Fruit fly (Drosophila melanogaster) whole organism, embryonic: Measurements from ENCODE around the gene Argp.

Experiments used
- Ada2b ChIP-seq: fragments of 200-800 bp; sonication (Bioruptor generic); IDR thresholded peaks from 2 replicates; pipeline ENCODE4 v1.3.6; 2022; ENCODE audit warnings: missing biosample characterization, missing genetic modification characterization
- Aef1 ChIP-seq: fragments of 200-800 bp; sonication (Bioruptor generic); IDR thresholded peaks from 3 replicates; pipeline ENCODE4 v1.3.6; 2022; ENCODE audit warnings: missing biosample characterization, missing genetic modification characterization
- Atf6 ChIP-seq: fragments of 200-800 bp; sonication (Bioruptor generic); IDR thresholded peaks from 2 replicates; pipeline ENCODE4 v1.3.6; 2022; ENCODE audit warnings: missing biosample characterization, missing genetic modification characterization
- Blimp-1 ChIP-seq: fragments of 200-800 bp; sonication (Bioruptor generic); optimal IDR thresholded peaks from 3 replicates; lab custom pipeline; 2018; ENCODE audit warnings: missing biosample characterization, missing genetic modification characterization, mild to moderate bottlenecking, moderate library complexity, missing genetic modification reagents
- BtbVII ChIP-seq: fragments of 200-800 bp; sonication (Bioruptor generic); optimal IDR thresholded peaks from 3 replicates; lab custom pipeline; 2017; ENCODE audit warnings: missing biosample characterization, mild to moderate bottlenecking, missing genetic modification characterization
- CG1024 ChIP-seq: fragments of 200-800 bp; sonication (Bioruptor generic); IDR thresholded peaks from 2 replicates; pipeline ENCODE4 v1.3.6; 2022; ENCODE audit warnings: missing biosample characterization, missing genetic modification characterization
- CG10979 ChIP-seq: fragments of 200-800 bp; sonication (Bioruptor generic); optimal IDR thresholded peaks from 2 replicates; lab custom pipeline; 2018; ENCODE audit warnings: missing biosample characterization, mild to moderate bottlenecking, missing genetic modification characterization, moderate library complexity
- CG11456 ChIP-seq: fragments of 200-800 bp; sonication (Bioruptor generic); IDR thresholded peaks from 3 replicates; pipeline ENCODE4 v1.3.6; 2022; ENCODE audit warnings: missing biosample characterization, missing genetic modification characterization
- CG12942 ChIP-seq: fragments of 200-800 bp; sonication (Bioruptor generic); optimal IDR thresholded peaks from 3 replicates; lab custom pipeline; 2016; ENCODE audit warnings: missing biosample characterization, missing genetic modification characterization
- CG15269 ChIP-seq: fragments of 200-800 bp; sonication (Bioruptor generic); optimal IDR thresholded peaks from 2 replicates; lab custom pipeline; 2018; ENCODE audit warnings: missing biosample characterization, mild to moderate bottlenecking, missing genetic modification characterization, moderate library complexity
- CG17359 ChIP-seq: fragments of 200-800 bp; sonication (Bioruptor generic); optimal IDR thresholded peaks from 3 replicates; lab custom pipeline; 2018; ENCODE audit warnings: missing biosample characterization, mild to moderate bottlenecking, missing genetic modification characterization, moderate library complexity
- CG17385 ChIP-seq: fragments of 200-800 bp; sonication (Bioruptor generic); optimal IDR thresholded peaks from 3 replicates; lab custom pipeline; 2018; ENCODE audit warnings: missing biosample characterization, mild to moderate bottlenecking, missing genetic modification characterization
- CG30431 ChIP-seq: fragments of 200-800 bp; sonication (Bioruptor generic); optimal IDR thresholded peaks from 2 replicates; lab custom pipeline; 2017; ENCODE audit warnings: missing biosample characterization, missing genetic modification characterization
- CG3065 ChIP-seq: fragments of 200-800 bp; sonication (Bioruptor generic); optimal IDR thresholded peaks from 2 replicates; lab custom pipeline; 2016; ENCODE audit warnings: missing biosample characterization, missing genetic modification characterization
- CG3838 ChIP-seq: fragments of 200-800 bp; sonication (Bioruptor generic); optimal IDR thresholded peaks from 3 replicates; lab custom pipeline; 2016; ENCODE audit warnings: missing biosample characterization, missing genetic modification characterization
- CG3995 ChIP-seq: fragments of 200-800 bp; sonication (Bioruptor generic); optimal IDR thresholded peaks from 3 replicates; lab custom pipeline; 2016; ENCODE audit warnings: missing biosample characterization, missing genetic modification characterization
- CG4730 ChIP-seq: fragments of 200-800 bp; sonication (Bioruptor generic); IDR thresholded peaks from 2 replicates; pipeline ENCODE4 v1.3.6; 2022; ENCODE audit warnings: missing biosample characterization, missing genetic modification characterization
- CG6683 ChIP-seq: fragments of 200-800 bp; sonication (Bioruptor generic); optimal IDR thresholded peaks from 2 replicates; lab custom pipeline; 2017; ENCODE audit warnings: missing biosample characterization, mild to moderate bottlenecking, missing genetic modification characterization, missing genetic modification reagents
- CG7839 ChIP-seq: fragments of 200-800 bp; sonication (Bioruptor generic); optimal IDR thresholded peaks from 3 replicates; lab custom pipeline; 2018; ENCODE audit warnings: missing biosample characterization, mild to moderate bottlenecking, missing genetic modification characterization, moderate library complexity
- CG8281 ChIP-seq: fragments of 200-800 bp; sonication (Bioruptor generic); optimal IDR thresholded peaks from 2 replicates; lab custom pipeline; 2018; ENCODE audit warnings: missing biosample characterization, mild to moderate bottlenecking, missing genetic modification characterization, moderate library complexity
- CG8924 ChIP-seq: fragments of 200-800 bp; optimal IDR thresholded peaks from 3 replicates; lab custom pipeline; 2019; ENCODE audit warnings: missing biosample characterization, mild to moderate bottlenecking, missing genetic modification characterization, moderate library complexity
- CG9215 ChIP-seq: fragments of 200-800 bp; sonication (Bioruptor generic); IDR thresholded peaks from 2 replicates; pipeline ENCODE4 v1.3.6; 2022; ENCODE audit warnings: missing biosample characterization, missing genetic modification characterization
- ERR ChIP-seq: fragments of 200-800 bp; sonication (Bioruptor generic); optimal IDR thresholded peaks from 2 replicates; lab custom pipeline; 2016; ENCODE audit warnings: missing biosample characterization, missing genetic modification characterization
- Hr51 ChIP-seq, 2 experiments: fragments of 200-800 bp; sonication (Bioruptor generic); optimal IDR thresholded peaks; 2 replicates in 1 of 2; 3 replicates in 1 of 2; lab custom pipeline; 2016 to 2018; ENCODE audit warnings: missing biosample characterization in 2 of 2, missing genetic modification characterization in 2 of 2, mild to moderate bottlenecking in 1 of 2, moderate library complexity in 1 of 2
- Kr ChIP-seq: fragments of 200-800 bp; sonication (Bioruptor generic); optimal IDR thresholded peaks from 2 replicates; lab custom pipeline; 2017; ENCODE audit warnings: missing biosample characterization, mild to moderate bottlenecking, missing genetic modification characterization
- MTF-1 ChIP-seq: fragments of 200-800 bp; sonication (Bioruptor generic); optimal IDR thresholded peaks from 2 replicates; lab custom pipeline; 2018; ENCODE audit warnings: missing biosample characterization, mild to moderate bottlenecking, missing genetic modification characterization, borderline replicate concordance
- Taf1 ChIP-seq: fragments of 200-800 bp; sonication (Bioruptor generic); IDR thresholded peaks from 2 replicates; pipeline ENCODE4 v1.3.6; 2022; ENCODE audit warnings: missing biosample characterization, missing genetic modification characterization
- Tbp ChIP-seq: fragments of >200 bp; optimal IDR thresholded peaks from 2 replicates; lab custom pipeline; 2018; ENCODE audit warnings: missing biosample characterization, missing genetic modification characterization
- Trl ChIP-seq, 3 experiments: fragments of >200 bp in 2 of 3; fragments of 200-800 bp in 1 of 3; sonication (Bioruptor generic) in 1 of 3; optimal IDR thresholded peaks; 2 replicates in 1 of 3; 3 replicates in 2 of 3; lab custom pipeline; 2016 to 2017; ENCODE audit warnings: missing biosample characterization in 1 of 3, missing genetic modification characterization in 1 of 3
- ac ChIP-seq: fragments of 200-800 bp; sonication (Bioruptor generic); optimal IDR thresholded peaks from 3 replicates; lab custom pipeline; 2017; ENCODE audit warnings: missing biosample characterization, mild to moderate bottlenecking, missing genetic modification characterization
- al ChIP-seq: fragments of 200-800 bp; sonication (Bioruptor generic); IDR thresholded peaks from 2 replicates; pipeline ENCODE4 v1.3.6; 2022; ENCODE audit warnings: missing biosample characterization, missing genetic modification characterization
- bigmax ChIP-seq: fragments of 200-800 bp; sonication (Bioruptor generic); optimal IDR thresholded peaks from 2 replicates; lab custom pipeline; 2018; ENCODE audit warnings: missing biosample characterization, mild to moderate bottlenecking, missing genetic modification characterization
- chinmo ChIP-seq: fragments of 200-800 bp; sonication (Bioruptor generic); IDR thresholded peaks from 4 replicates; pipeline ENCODE4 v1.3.6; 2022; ENCODE audit warnings: missing biosample characterization, missing genetic modification characterization; ENCODE audit not compliant: partially characterized antibody
- danr ChIP-seq: fragments of 200-800 bp; sonication (Bioruptor generic); IDR thresholded peaks from 2 replicates; pipeline ENCODE4 v1.3.6; 2022; ENCODE audit warnings: missing biosample characterization, missing genetic modification characterization
- ken ChIP-seq: fragments of 200-800 bp; sonication (Bioruptor generic); IDR thresholded peaks from 3 replicates; pipeline ENCODE4 v1.3.6; 2022; ENCODE audit warnings: missing biosample characterization, missing genetic modification characterization
- mirr ChIP-seq: fragments of 200-800 bp; sonication (Bioruptor generic); optimal IDR thresholded peaks from 3 replicates; lab custom pipeline; 2018; ENCODE audit warnings: missing biosample characterization, mild to moderate bottlenecking, missing genetic modification characterization
- nerfin-1 ChIP-seq: fragments of 200-800 bp; sonication (Bioruptor generic); optimal IDR thresholded peaks from 3 replicates; lab custom pipeline; 2019; ENCODE audit warnings: missing biosample characterization, mild to moderate bottlenecking, missing genetic modification characterization, moderate library complexity
- nom ChIP-seq: fragments of 200-800 bp; sonication (Bioruptor generic); optimal IDR thresholded peaks from 2 replicates; lab custom pipeline; 2017; ENCODE audit warnings: missing biosample characterization, missing genetic modification characterization, mild to moderate bottlenecking, moderate library complexity, missing genetic modification reagents
- pb ChIP-seq: fragments of 200-800 bp; sonication (Bioruptor generic); optimal IDR thresholded peaks from 3 replicates; lab custom pipeline; 2016; ENCODE audit warnings: missing biosample characterization, missing genetic modification characterization
- pzg ChIP-seq: fragments of 200-800 bp; sonication (Bioruptor generic); optimal IDR thresholded peaks from 3 replicates; lab custom pipeline; 2018; ENCODE audit warnings: missing biosample characterization, mild to moderate bottlenecking, missing genetic modification characterization, moderate library complexity
- repo ChIP-seq: fragments of 200-800 bp; sonication (Bioruptor generic); optimal IDR thresholded peaks from 2 replicates; lab custom pipeline; 2016; ENCODE audit warnings: missing biosample characterization, missing genetic modification characterization
- rib ChIP-seq: fragments of 200-800 bp; sonication (Bioruptor generic); IDR thresholded peaks from 2 replicates; pipeline ENCODE4 v1.3.6; 2022; ENCODE audit warnings: missing biosample characterization, missing genetic modification characterization
- sens ChIP-seq: fragments of 200-800 bp; sonication (Bioruptor generic); peaks from one replicate; lab custom pipeline; 2016; ENCODE audit warnings: missing biosample characterization, missing genetic modification characterization
- tio ChIP-seq: fragments of 200-800 bp; sonication (Bioruptor generic); optimal IDR thresholded peaks from 2 replicates; lab custom pipeline; 2017; ENCODE audit warnings: missing biosample characterization, missing genetic modification characterization, inconsistent platforms
- trh ChIP-seq: fragments of 200-800 bp; sonication (Bioruptor generic); optimal IDR thresholded peaks from 2 replicates; lab custom pipeline; 2016; ENCODE audit warnings: missing biosample characterization, missing genetic modification characterization
- wdn ChIP-seq: fragments of 200-800 bp; sonication (Bioruptor generic); IDR thresholded peaks from 2 replicates; pipeline ENCODE4 v1.3.6; 2022; ENCODE audit warnings: missing biosample characterization, missing genetic modification characterization
- wor ChIP-seq: fragments of 200-800 bp; sonication (Bioruptor generic); IDR thresholded peaks from 2 replicates; pipeline ENCODE4 v1.3.6; 2022; ENCODE audit warnings: missing biosample characterization, missing genetic modification characterization
- zfh2 ChIP-seq: fragments of 200-800 bp; sonication (Bioruptor generic); optimal IDR thresholded peaks from 2 replicates; lab custom pipeline; 2016; ENCODE audit warnings: missing biosample characterization, missing genetic modification characterization

The Argp gene

dm6 chr3R:13686371-13687211, 23.1 kb downstream of the Argp start, which contains the start of gene omd (continued):
- peak; percentile 71 for TF ChIP-seq trh
- TF ChIP-seq CG4730 (GFP tag; lab: Robert Waterston, UW) = no peak
- TF ChIP-seq CG6683 (GFP tag; lab: Kevin White, UChicago) = peak; percentile 74
- TF ChIP-seq ERR (GFP tag; lab: Kevin White, UChicago) = peak; percentile 24
- TF ChIP-seq CG12942 (GFP tag; lab: Kevin White, UChicago) = peak; percentile 44
- TF ChIP-seq CG11456 (GFP tag; lab: Robert Waterston, UW) = 0 out of 3 replicates have a peak, but pooled peaks have one; percentile 53
- TF ChIP-seq CG8281 (tag; lab: Kevin White, UChicago) = peak; percentile 16
- no peak for TF ChIP-seq tio (GFP tag; lab: Kevin White, UChicago)
- TF ChIP-seq Hr51 (GFP tag; optimal IDR thresholded peaks at IDR 0.05; lab: Kevin White, UChicago) = peak in 1 of 2 experiments; percentile 69
- TF ChIP-seq CG10979 (tag; lab: Kevin White, UChicago) = peak; percentile 31
- TF ChIP-seq Trl (optimal IDR thresholded peaks at IDR 0.05; lab: Kevin White, UChicago) = peak in 1 of 2 experiments; percentile 50
- peak; percentile 76 for TF ChIP-seq Trl (GFP tag; optimal IDR thresholded peaks at IDR 0.05; lab: Kevin White, UChicago)
- peak; percentile 68 for TF ChIP-seq CG1024 (GFP tag; lab: Robert Waterston, UW)
- TF ChIP-seq Atf6 (GFP tag; lab: Robert Waterston, UW) = peak; percentile 80
- TF ChIP-seq wor (GFP tag; lab: Robert Waterston, UW) = no peak
- TF ChIP-seq chinmo = 0 out of 4 replicates have a peak, but pooled peaks have one; percentile 66
- no peak for TF ChIP-seq Blimp-1
- peak; percentile 11 for TF ChIP-seq pzg (GFP tag; lab: Kevin White, UChicago)
- TF ChIP-seq CG7839 (tag; lab: Kevin White, UChicago) = no peak
- TF ChIP-seq BtbVII (GFP tag; lab: Kevin White, UChicago) = peak; percentile 95
- peak; percentile 26; the same call in 1 of the 2 replicates for TF ChIP-seq al (GFP tag; lab: Robert Waterston, UW)
- peak; percentile 62 for TF ChIP-seq CG8924 (tag; lab: Kevin White, UChicago)
- TF ChIP-seq CG15269 (tag; lab: Kevin White, UChicago) = no peak
- peak; percentile 82 for TF ChIP-seq mirr
- peak; percentile 55 for TF ChIP-seq rib (GFP tag; lab: Robert Waterston, UW)
- TF ChIP-seq CG9215 (GFP tag; lab: Robert Waterston, UW) = no peak
- no peak for TF ChIP-seq bigmax (GFP tag; lab: Kevin White, UChicago)
- peak; percentile 64 for TF ChIP-seq CG17359 (tag; lab: Kevin White, UChicago)
- TF ChIP-seq MTF-1 (GFP tag; lab: Kevin White, UChicago) = peak; percentile 75
- peak; percentile 53 for TF ChIP-seq wdn (GFP tag; lab: Robert Waterston, UW)
- TF ChIP-seq CG3065 (GFP tag; lab: Kevin White, UChicago) = peak; percentile 27
- TF ChIP-seq Tbp (GFP tag; lab: Kevin White, UChicago) = no peak
- TF ChIP-seq CG30431 (GFP tag; lab: Kevin White, UChicago) = peak; percentile 48
- peak; percentile 64 for TF ChIP-seq nerfin-1 (tag; lab: Kevin White, UChicago)
- TF ChIP-seq sens (GFP tag; lab: Kevin White, UChicago) = peak; percentile 94
- no peak for TF ChIP-seq nom
- TF ChIP-seq pb (GFP tag; lab: Kevin White, UChicago) = peak; percentile 21
- peak; percentile 72 for TF ChIP-seq Kr (GFP tag; lab: Kevin White, UChicago)
- peak; percentile 54 for TF ChIP-seq Taf1
- TF ChIP-seq Aef1 = peak; percentile 44; the same call in 2 of the 3 replicates
- peak; percentile 25 for TF ChIP-seq repo (GFP tag; lab: Kevin White, UChicago)
- peak; percentile 27 for TF ChIP-seq CG3838 (GFP tag; lab: Kevin White, UChicago)
- peak; percentile 10 for TF ChIP-seq zfh2 (GFP tag; lab: Kevin White, UChicago)
- TF ChIP-seq Ada2b (GFP tag; lab: Robert Waterston, UW) = peak; percentile 27; the same call in 1 of the 2 replicates
- peak; percentile 61 for TF ChIP-seq CG17385 (GFP tag; lab: Kevin White, UChicago)
- no peak for TF ChIP-seq CG3995 (GFP tag; lab: Kevin White, UChicago)
- TF ChIP-seq ken (GFP tag; lab: Robert Waterston, UW) = peak; percentile 52; the same call in 1 of the 3 replicates
- no peak for TF ChIP-seq danr (GFP tag; lab: Robert Waterston, UW)
- peak; percentile 74 for TF ChIP-seq ac (GFP tag; lab: Kevin White, UChicago)
